Worm (Caenorhabditis elegans) whole organism, L2 larva: ENCODE results near the gene sel-13.

Experiments
- C34F6.9 ChIP-seq: fragments of 150-350 bp; optimal IDR thresholded peaks from 2 replicates; lab custom pipeline; 2014; ENCODE audit warnings: missing biosample characterization, missing genetic modification characterization
- F13H6.1 ChIP-seq: sonication (generic microtip); optimal IDR thresholded peaks from 2 replicates; lab custom pipeline; 2016; ENCODE audit warnings: missing genetic modification characterization, missing compliant biosample characterization
- R02D3.7 ChIP-seq: fragments of 150-350 bp; optimal IDR thresholded peaks from 2 replicates; lab custom pipeline; 2014; ENCODE audit warnings: missing biosample characterization, missing genetic modification characterization
- Y55F3AM.14 ChIP-seq: fragments of 200-800 bp; sonication (Bioruptor generic); optimal IDR thresholded peaks from 2 replicates; lab custom pipeline; 2018; ENCODE audit warnings: mild to moderate bottlenecking, missing genetic modification characterization, missing compliant biosample characterization
- ZK546.5 ChIP-seq: sonication (generic microtip); optimal IDR thresholded peaks from 2 replicates; lab custom pipeline; 2017; ENCODE audit warnings: missing biosample characterization, missing genetic modification characterization
- alr-1 ChIP-seq: fragments of 150-350 bp; optimal IDR thresholded peaks from 2 replicates; lab custom pipeline; 2014; ENCODE audit warnings: missing biosample characterization, missing genetic modification characterization
- aly-2 ChIP-seq: fragments of 150-350 bp; optimal IDR thresholded peaks from 2 replicates; lab custom pipeline; 2014; ENCODE audit warnings: missing biosample characterization, missing genetic modification characterization
- ama-1 ChIP-seq: fragments of 150-350 bp; optimal IDR thresholded peaks from 2 replicates; lab custom pipeline; 2018; ENCODE audit warnings: inconsistent platforms
- blmp-1 ChIP-seq: sonication (generic microtip); optimal IDR thresholded peaks from 2 replicates; lab custom pipeline; 2017; ENCODE audit warnings: missing genetic modification characterization, mild to moderate bottlenecking, missing compliant biosample characterization, antibody characterized with exemption, moderate library complexity; ENCODE audit not compliant: insufficient read depth
- ceh-16 ChIP-seq: fragments of 150-350 bp; optimal IDR thresholded peaks from 2 replicates; lab custom pipeline; 2014; ENCODE audit warnings: missing biosample characterization, missing genetic modification characterization
- ceh-82 ChIP-seq: fragments of 150-350 bp; optimal IDR thresholded peaks from 2 replicates; lab custom pipeline; 2014; ENCODE audit warnings: missing biosample characterization, missing genetic modification characterization
- crh-2 ChIP-seq: sonication (generic microtip); optimal IDR thresholded peaks from 2 replicates; lab custom pipeline; 2017; ENCODE audit warnings: missing biosample characterization, missing genetic modification characterization
- dmd-4 ChIP-seq: sonication (generic microtip); optimal IDR thresholded peaks from 2 replicates; lab custom pipeline; 2017; ENCODE audit warnings: missing biosample characterization, missing genetic modification characterization
- egl-27 ChIP-seq: sonication (generic microtip); optimal IDR thresholded peaks from 3 replicates; lab custom pipeline; 2017; ENCODE audit warnings: missing biosample characterization, missing genetic modification reagents, missing genetic modification characterization
- elt-1 ChIP-seq: fragments of 150-350 bp; optimal IDR thresholded peaks from 2 replicates; lab custom pipeline; 2014; ENCODE audit warnings: missing biosample characterization, missing genetic modification characterization
- elt-3 ChIP-seq: sonication (generic microtip); optimal IDR thresholded peaks from 2 replicates; lab custom pipeline; 2017; ENCODE audit warnings: missing biosample characterization, missing genetic modification characterization
- fos-1 ChIP-seq: fragments of 150-350 bp; optimal IDR thresholded peaks from 2 replicates; lab custom pipeline; 2014; ENCODE audit warnings: missing biosample characterization, missing genetic modification characterization
- gmeb-1 ChIP-seq: fragments of 150-350 bp; optimal IDR thresholded peaks from 2 replicates; lab custom pipeline; 2014; ENCODE audit warnings: missing biosample characterization, missing genetic modification characterization
- lin-11 ChIP-seq: fragments of 150-350 bp; sonication (generic microtip); optimal IDR thresholded peaks from 2 replicates; lab custom pipeline; 2014; ENCODE audit warnings: missing biosample characterization, missing genetic modification characterization, inconsistent platforms, mixed read lengths
- lin-13 ChIP-seq: fragments of 150-350 bp; optimal IDR thresholded peaks from 2 replicates; lab custom pipeline; 2014; ENCODE audit warnings: missing biosample characterization, missing genetic modification reagents, missing genetic modification characterization
- lin-39 ChIP-seq: fragments of 150-350 bp; optimal IDR thresholded peaks from 2 replicates; lab custom pipeline; 2014; ENCODE audit warnings: missing biosample characterization, missing genetic modification reagents, missing genetic modification characterization
- lsy-2 ChIP-seq, 2 experiments: fragments of 150-350 bp in 1 of 2; sonication (generic microtip) in 1 of 2; optimal IDR thresholded peaks; 2 replicates each; lab custom pipeline; 2014 to 2017; ENCODE audit warnings: missing biosample characterization in 2 of 2, missing genetic modification characterization in 2 of 2
- mab-5 ChIP-seq: fragments of 150-350 bp; optimal IDR thresholded peaks from 2 replicates; lab custom pipeline; 2014; ENCODE audit warnings: missing biosample characterization, missing genetic modification characterization
- mbf-1 ChIP-seq: sonication (generic microtip); optimal IDR thresholded peaks from 2 replicates; lab custom pipeline; 2017; ENCODE audit warnings: missing biosample characterization, missing genetic modification characterization
- mdl-1 ChIP-seq, 2 experiments: fragments of 150-350 bp in 1 of 2; sonication (generic microtip) in 1 of 2; optimal IDR thresholded peaks; 2 replicates each; lab custom pipeline; 2017; ENCODE audit warnings: missing biosample characterization in 2 of 2, missing genetic modification characterization in 2 of 2
- nhr-10 ChIP-seq: sonication (generic microtip); optimal IDR thresholded peaks from 2 replicates; lab custom pipeline; 2017; ENCODE audit warnings: missing biosample characterization, missing genetic modification characterization
- nhr-11 ChIP-seq: fragments of 150-350 bp; optimal IDR thresholded peaks from 2 replicates; lab custom pipeline; 2014; ENCODE audit warnings: missing biosample characterization, missing genetic modification characterization
- nhr-12 ChIP-seq: fragments of 150-350 bp; optimal IDR thresholded peaks from 2 replicates; lab custom pipeline; 2014; ENCODE audit warnings: missing biosample characterization, missing genetic modification characterization
- nhr-129 ChIP-seq: fragments of 150-350 bp; optimal IDR thresholded peaks from 2 replicates; lab custom pipeline; 2014; ENCODE audit warnings: missing biosample characterization, missing genetic modification characterization
- nhr-21 ChIP-seq: fragments of 150-350 bp; optimal IDR thresholded peaks from 2 replicates; lab custom pipeline; 2014; ENCODE audit warnings: missing biosample characterization, missing genetic modification characterization
- nhr-23 ChIP-seq: fragments of 150-350 bp; optimal IDR thresholded peaks from 2 replicates; lab custom pipeline; 2014; ENCODE audit warnings: missing biosample characterization, missing genetic modification reagents, missing genetic modification characterization
- nhr-237 ChIP-seq: fragments of 150-350 bp; optimal IDR thresholded peaks from 2 replicates; lab custom pipeline; 2014; ENCODE audit warnings: missing biosample characterization, missing genetic modification characterization
- nhr-25 ChIP-seq: fragments of 150-350 bp; sonication (generic microtip); optimal IDR thresholded peaks from 3 replicates; lab custom pipeline; 2014; ENCODE audit warnings: missing biosample characterization, missing genetic modification characterization
- nhr-6 ChIP-seq: fragments of 150-350 bp; optimal IDR thresholded peaks from 2 replicates; lab custom pipeline; 2014; ENCODE audit warnings: missing biosample characterization, missing genetic modification characterization
- nhr-77 ChIP-seq: fragments of 150-350 bp; optimal IDR thresholded peaks from 2 replicates; lab custom pipeline; 2014; ENCODE audit warnings: missing biosample characterization, missing genetic modification characterization
- peb-1 ChIP-seq: fragments of 150-350 bp; optimal IDR thresholded peaks from 2 replicates; lab custom pipeline; 2014; ENCODE audit warnings: missing biosample characterization, missing genetic modification characterization
- sem-4 ChIP-seq: fragments of 150-350 bp; optimal IDR thresholded peaks from 2 replicates; lab custom pipeline; 2014; ENCODE audit warnings: missing biosample characterization, missing genetic modification reagents, missing genetic modification characterization
- skn-1 ChIP-seq: sonication (generic microtip); optimal IDR thresholded peaks from 2 replicates; lab custom pipeline; 2017; ENCODE audit warnings: missing biosample characterization, missing genetic modification characterization
- sma-3 ChIP-seq: sonication (generic microtip); optimal IDR thresholded peaks from 2 replicates; lab custom pipeline; 2016; ENCODE audit warnings: missing genetic modification reagents, missing genetic modification characterization, missing compliant biosample characterization
- sma-9 ChIP-seq, 2 experiments: fragments of 150-350 bp in 1 of 2; sonication (generic microtip) in 1 of 2; optimal IDR thresholded peaks; 2 replicates each; lab custom pipeline; 2014 to 2016; ENCODE audit warnings: missing genetic modification characterization in 2 of 2, mild to moderate bottlenecking in 1 of 2, missing biosample characterization in 1 of 2, missing compliant biosample characterization in 1 of 2, missing genetic modification reagents in 1 of 2, moderate library complexity in 1 of 2
- snpc-4 ChIP-seq: fragments of 150-350 bp; optimal IDR thresholded peaks from 2 replicates; lab custom pipeline; 2014; ENCODE audit warnings: missing biosample characterization, missing genetic modification characterization
- unc-39 ChIP-seq: fragments of 150-350 bp; optimal IDR thresholded peaks from 2 replicates; lab custom pipeline; 2014; ENCODE audit warnings: missing biosample characterization, missing genetic modification characterization
- unc-55 ChIP-seq: fragments of 150-350 bp; sonication (generic microtip); optimal IDR thresholded peaks from 3 replicates; lab custom pipeline; 2014; ENCODE audit warnings: missing biosample characterization, missing genetic modification reagents, missing genetic modification characterization
- unc-62 ChIP-seq: fragments of 150-350 bp; optimal IDR thresholded peaks from 2 replicates; lab custom pipeline; 2014; ENCODE audit warnings: missing biosample characterization, missing genetic modification reagents, missing genetic modification characterization
- zag-1 ChIP-seq: fragments of 150-350 bp; optimal IDR thresholded peaks from 2 replicates; lab custom pipeline; 2014; ENCODE audit warnings: missing biosample characterization, missing genetic modification characterization
- ztf-1 ChIP-seq: fragments of 200-800 bp; sonication (Bioruptor generic); conservative IDR thresholded peaks from 2 replicates; pipeline ENCODE4 v1.3.6; 2022; ENCODE audit warnings: missing genetic modification characterization, missing compliant biosample characterization
- ztf-11 ChIP-seq: sonication (generic microtip); optimal IDR thresholded peaks from 2 replicates; lab custom pipeline; 2017; ENCODE audit warnings: missing biosample characterization, missing genetic modification characterization
- ztf-4 ChIP-seq: fragments of 150-350 bp; optimal IDR thresholded peaks from 2 replicates; lab custom pipeline; 2014; ENCODE audit warnings: missing biosample characterization, missing genetic modification characterization

Gene sel-13

ce11 chrIII:4666753-4667400 lies 33.1 kb downstream of the sel-13 start:
- TF ChIP-seq nhr-77 (no peak), mab-5 (tag; lab: Kevin White, UChicago) (no peak), alr-1 (tag; lab: Kevin White, UChicago) (no peak), crh-2 (peak; percentile 25), peb-1 (no peak), skn-1 (tag; lab: Kevin White, UChicago) (no peak), aly-2 (tag; lab: Kevin White, UChicago) (no peak), lin-11 (tag; lab: Kevin White, UChicago) (no peak), dmd-4 (no peak), ZK546.5 (tag; lab: Kevin White, UChicago) (no peak), blmp-1 (tag; lab: Kevin White, UChicago) (no peak), snpc-4 (no peak), unc-39 (tag; lab: Kevin White, UChicago) (no peak), nhr-12 (no peak), nhr-21 (tag; lab: Kevin White, UChicago) (peak; percentile 47), egl-27 (tag; lab: Kevin White, UChicago) (no peak), F13H6.1 (peak; percentile 65), nhr-237 (no peak), lin-13 (GFP tag; lab: Kevin White, UChicago) (peak; percentile 29), sma-9 (GFP tag; optimal IDR thresholded peaks at IDR 0.05; lab: Kevin White, UChicago) (peak; percentile 49), sma-9 (tag; optimal IDR thresholded peaks at IDR 0.05; lab: Kevin White, UChicago) (no peak), ztf-4 (tag; lab: Kevin White, UChicago) (no peak), elt-3 (tag; lab: Kevin White, UChicago) (no peak), elt-1 (no peak), nhr-129 (tag; lab: Kevin White, UChicago) (peak; percentile 61), mbf-1 (tag; lab: Kevin White, UChicago) (no peak), Y55F3AM.14 (GFP tag; lab: Kevin White, UChicago) (no peak), nhr-11 (tag; lab: Kevin White, UChicago) (no peak), ceh-82 (tag; lab: Kevin White, UChicago) (no peak), ceh-16 (tag; lab: Kevin White, UChicago) (peak; percentile 2), zag-1 (tag; lab: Kevin White, UChicago) (peak; percentile 46), lin-39 (no peak), lsy-2 (tag; optimal IDR thresholded peaks at IDR 0.05; lab: Kevin White, UChicago) (peak in 1 of 2 experiments; percentile 52), nhr-23 (tag; lab: Kevin White, UChicago) (no peak), C34F6.9 (tag; lab: Kevin White, UChicago) (peak; percentile 70), nhr-25 (tag; lab: Kevin White, UChicago) (peak; percentile 73), sem-4 (tag; lab: Kevin White, UChicago) (no peak), ztf-11 (no peak), sma-3 (GFP tag; lab: Kevin White, UChicago) (peak; percentile 52), ztf-1 (no peak), gmeb-1 (no peak), R02D3.7 (no peak), mdl-1 (tag; optimal IDR thresholded peaks at IDR 0.05; lab: Kevin White, UChicago) (peak; percentile 5 to 15), fos-1 (tag; lab: Kevin White, UChicago) (peak; percentile 7), nhr-10 (tag; lab: Kevin White, UChicago) (no peak), ama-1 (lab: Kevin White, UChicago) (no peak), unc-55 (GFP tag; lab: Kevin White, UChicago) (peak; percentile 67), nhr-6 (peak; percentile 34), unc-62 (GFP tag; lab: Kevin White, UChicago) (no peak)
- TF ChIP-seq, all 48 proteins: peak for 16
